Fruit fly (Drosophila melanogaster): ENCODE data around the gene hiw.

hiw gene

DNA sequence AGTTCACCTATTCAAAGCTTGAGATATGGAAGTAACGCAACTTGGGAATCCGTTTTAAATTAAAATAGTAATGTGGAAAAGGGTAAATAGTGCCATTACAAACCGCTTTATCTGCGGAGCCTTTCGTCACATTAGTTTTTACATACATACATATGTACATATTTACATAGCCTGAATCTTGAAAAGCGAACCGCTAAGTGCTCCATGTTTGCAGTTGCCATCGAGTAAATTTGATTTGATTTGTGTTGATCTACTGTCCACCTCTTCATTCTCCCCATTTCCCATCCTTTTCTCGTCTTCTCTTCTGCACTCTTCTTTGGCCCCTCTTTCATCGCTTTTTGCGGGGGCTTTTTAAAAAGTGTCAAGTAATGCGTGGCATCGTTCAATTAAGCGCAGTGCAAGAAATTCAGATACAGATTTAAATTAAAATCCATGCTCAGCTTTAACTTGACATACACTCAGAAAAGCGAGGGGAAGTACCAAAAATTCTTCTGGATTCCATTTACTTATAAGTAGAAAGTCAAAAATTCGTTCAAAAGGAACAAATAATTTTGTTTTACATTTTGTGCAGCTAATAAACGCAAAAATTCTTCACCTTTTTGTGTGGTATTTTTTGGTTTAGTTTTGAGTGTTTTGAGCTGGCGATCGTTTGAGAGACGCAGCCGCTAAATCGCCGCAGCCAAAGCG is 20.1 kb downstream of the hiw start (continued):
- TF ChIP-seq mam (GFP tag; optimal IDR thresholded peaks at IDR 0.05) (peak; percentile 56), HLH4C (GFP tag; IDR thresholded peaks at IDR 0.05; ENCODE audit: partially characterized antibody) (no peak), tx (GFP tag; optimal IDR thresholded peaks at IDR 0.05) (no peak), insv (GFP tag; optimal IDR thresholded peaks at IDR 0.05) (peak in 1 of 2 experiments; percentile 64), prd (optimal IDR thresholded peaks at IDR 0.05) (no peak), prd (GFP tag; IDR thresholded peaks at IDR 0.05) (peak; percentile 46; the same call in 1 of the 3 replicates), tna (GFP tag; IDR thresholded peaks at IDR 0.05; ENCODE audit: partially characterized antibody) (no peak), Vsx1 (GFP tag; optimal IDR thresholded peaks at IDR 0.05) (peak; percentile 93), CG30020 (tag; optimal IDR thresholded peaks at IDR 0.05) (peak; percentile 1), CG8290 (GFP tag; optimal IDR thresholded peaks at IDR 0.05) (peak; percentile 55), CG8290 (tag; optimal IDR thresholded peaks at IDR 0.05) (peak; percentile 93), CG16779 (GFP tag; IDR thresholded peaks at IDR 0.05) (peak; percentile 41; the same call in 1 of the 2 replicates), exex (tag; optimal IDR thresholded peaks at IDR 0.05) (peak; percentile 49), MBD-R2 (GFP tag; IDR thresholded peaks at IDR 0.05) (peak; percentile 31; the same call in 1 of the 2 replicates), Atf6 (GFP tag; IDR thresholded peaks at IDR 0.05) (peak; percentile 78), seq (GFP tag; IDR thresholded peaks at IDR 0.05) (peak; percentile 87), ase (GFP tag; IDR thresholded peaks at IDR 0.05) (peak; percentile 63; the same call in 2 of the 3 replicates), lmd (GFP tag; IDR thresholded peaks at IDR 0.05) (no peak), CG16813 (GFP tag; IDR thresholded peaks at IDR 0.05; ENCODE audit: partially characterized antibody) (no peak), pan (optimal IDR thresholded peaks at IDR 0.05) (no peak), pan (GFP tag; optimal IDR thresholded peaks at IDR 0.05 in 1 of 2, IDR thresholded peaks at IDR 0.05 in 1 of 2) (peak in 1 of 2 experiments; percentile 83), dpn (GFP tag; optimal IDR thresholded peaks at IDR 0.05) (peak; percentile 35 to 70), CG2875 (GFP tag; optimal IDR thresholded peaks at IDR 0.05) (peak; percentile 97), hth (optimal IDR thresholded peaks at IDR 0.05) (no peak), Abd-B (GFP tag; optimal IDR thresholded peaks at IDR 0.05) (no peak), HHEX (GFP tag; optimal IDR thresholded peaks at IDR 0.05) (peak; percentile 90), CG7987 (GFP tag; optimal IDR thresholded peaks at IDR 0.05) (peak; percentile 95), sens (GFP tag) (peak; percentile 98), CG2678 (tag; optimal IDR thresholded peaks at IDR 0.05) (peak; percentile 89), salm (tag; optimal IDR thresholded peaks at IDR 0.05) (peak; percentile 84), tgo (GFP tag; IDR thresholded peaks at IDR 0.05) (no peak; the same call in 2 of the 3 replicates), gcm2 (GFP tag; optimal IDR thresholded peaks at IDR 0.05) (peak; percentile 72), fd96Cb (tag; optimal IDR thresholded peaks at IDR 0.05) (peak; percentile 50), CG4617 (GFP tag; optimal IDR thresholded peaks at IDR 0.05; ENCODE audit: borderline replicate concordance) (no peak), CG11085 (GFP tag; IDR thresholded peaks at IDR 0.05) (peak; percentile 41; the same call in 1 of the 2 replicates), CG17612 (GFP tag; IDR thresholded peaks at IDR 0.05) (peak; percentile 57; the same call in 1 of the 2 replicates), sr (GFP tag; IDR thresholded peaks at IDR 0.05) (peak; percentile 93), Nf-YC (tag; optimal IDR thresholded peaks at IDR 0.05) (peak; percentile 47), CG15479 (GFP tag; optimal IDR thresholded peaks at IDR 0.05) (no peak), CG12659 (GFP tag; optimal IDR thresholded peaks at IDR 0.05) (peak; percentile 88), btn (GFP tag; optimal IDR thresholded peaks at IDR 0.05) (peak; percentile 79), CG9609 (GFP tag; optimal IDR thresholded peaks at IDR 0.05) (peak; percentile 47), CG16815 (GFP tag; optimal IDR thresholded peaks at IDR 0.05) (no peak), CG6683 (GFP tag; optimal IDR thresholded peaks at IDR 0.05) (peak; percentile 76), scrt (GFP tag; optimal IDR thresholded peaks at IDR 0.05) (peak; percentile 69), CG13775 (GFP tag; optimal IDR thresholded peaks at IDR 0.05) (peak; percentile 10), nerfin-1 (tag; optimal IDR thresholded peaks at IDR 0.05) (peak; percentile 82), CG2199 (GFP tag; IDR thresholded peaks at IDR 0.05) (no peak), CG9437 (GFP tag; optimal IDR thresholded peaks at IDR 0.05) (no peak), sd (tag; optimal IDR thresholded peaks at IDR 0.05) (peak; percentile 44)
